Fruit fly (Drosophila melanogaster): ENCODE measurements around the gene CG32024.

CG32024 gene

DNA sequence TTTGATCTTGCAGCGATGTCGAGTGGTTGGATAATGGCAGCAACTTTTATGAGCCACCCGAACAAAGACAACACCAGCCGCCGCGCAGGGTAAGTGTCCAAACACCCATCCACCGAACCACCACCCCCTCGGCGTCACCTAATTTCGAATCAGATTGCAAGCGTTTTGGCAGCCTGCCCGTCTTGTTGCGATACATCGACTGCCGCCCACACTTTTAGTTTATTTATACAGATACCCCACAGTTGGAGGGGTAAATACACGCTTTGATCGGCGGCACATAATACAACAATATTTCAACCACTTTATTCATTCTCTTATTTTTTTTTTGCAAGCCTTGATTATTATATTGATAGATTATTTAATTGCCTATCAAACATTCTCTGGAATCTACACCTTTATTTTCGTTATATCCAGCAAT is 44.4 kb upstream of the CG32024 start (continued):
- TF ChIP-seq CG8944 (GFP tag; optimal IDR thresholded peaks at IDR 0.05) = peak; percentile 28
- TF ChIP-seq CG3065 (GFP tag; optimal IDR thresholded peaks at IDR 0.05) = no peak
- no peak for TF ChIP-seq Lhr (GFP tag; optimal IDR thresholded peaks at IDR 0.05)
- TF ChIP-seq CG17802 (tag; optimal IDR thresholded peaks at IDR 0.05) = no peak
- no peak for TF ChIP-seq CG3163 (GFP tag; optimal IDR thresholded peaks at IDR 0.05)
- no peak for TF ChIP-seq gfzf (GFP tag; optimal IDR thresholded peaks at IDR 0.05)
- 0 out of 2 replicates have a peak, but pooled peaks have one; percentile 3 for TF ChIP-seq onecut (GFP tag; IDR thresholded peaks at IDR 0.05)
- no peak for TF ChIP-seq CG1233 (GFP tag; optimal IDR thresholded peaks at IDR 0.05)
- TF ChIP-seq CG17912 (GFP tag; optimal IDR thresholded peaks at IDR 0.05) = no peak
- TF ChIP-seq CG31388 (GFP tag; optimal IDR thresholded peaks at IDR 0.05) = no peak
- TF ChIP-seq CG4424 (GFP tag; optimal IDR thresholded peaks at IDR 0.05) = no peak
- no peak for TF ChIP-seq CG30020 (tag; optimal IDR thresholded peaks at IDR 0.05)
- TF ChIP-seq CG17612 (GFP tag; IDR thresholded peaks at IDR 0.05) = no peak
- TF ChIP-seq Nf-YB (GFP tag; optimal IDR thresholded peaks at IDR 0.05) = no peak
- peak; percentile 67; the same call in 1 of the 2 replicates for TF ChIP-seq stc (GFP tag; IDR thresholded peaks at IDR 0.05)
- no peak for TF ChIP-seq CrebB (tag; optimal IDR thresholded peaks at IDR 0.05)
- TF ChIP-seq dati (GFP tag; IDR thresholded peaks at IDR 0.05) = no peak
- TF ChIP-seq CG31365 (tag; optimal IDR thresholded peaks at IDR 0.05) = no peak
- TF ChIP-seq CG14441 (GFP tag; IDR thresholded peaks at IDR 0.05) = peak; percentile 74
- no peak for TF ChIP-seq D (optimal IDR thresholded peaks at IDR 0.05)
- peak; percentile 7 for TF ChIP-seq D (GFP tag; optimal IDR thresholded peaks at IDR 0.05)
- TF ChIP-seq tgo (GFP tag; IDR thresholded peaks at IDR 0.05) = peak; percentile 36; the same call in 1 of the 3 replicates
- no peak for TF ChIP-seq MESR4 (GFP tag; optimal IDR thresholded peaks at IDR 0.05)
- no peak for TF ChIP-seq crp (GFP tag; optimal IDR thresholded peaks at IDR 0.05)
- TF ChIP-seq E2f1 (GFP tag; IDR thresholded peaks at IDR 0.05) = peak; percentile 32; the same call in 1 of the 2 replicates
- no peak for TF ChIP-seq Hr39 (optimal IDR thresholded peaks at IDR 0.05)
- no peak for TF ChIP-seq sima (GFP tag; optimal IDR thresholded peaks at IDR 0.05)
- TF ChIP-seq CG3407 (GFP tag; optimal IDR thresholded peaks at IDR 0.05) = no peak
- TF ChIP-seq gcm (GFP tag; optimal IDR thresholded peaks at IDR 0.05) = no peak
- peak; percentile 57; the same call in 2 of the 3 replicates for TF ChIP-seq CG14860 (GFP tag; IDR thresholded peaks at IDR 0.05; ENCODE audit: partially characterized antibody)
- peak; percentile 17 for TF ChIP-seq CG11398 (GFP tag; optimal IDR thresholded peaks at IDR 0.05)
- no peak for TF ChIP-seq Myb (GFP tag; optimal IDR thresholded peaks at IDR 0.05)
- no peak for TF ChIP-seq croc (GFP tag; conservative IDR thresholded peaks at IDR 0.05)
- no peak for TF ChIP-seq vfl (GFP tag; optimal IDR thresholded peaks at IDR 0.05)
- no peak for TF ChIP-seq CG12942 (GFP tag; optimal IDR thresholded peaks at IDR 0.05)
- peak; percentile 42 for TF ChIP-seq ATbp (GFP tag; optimal IDR thresholded peaks at IDR 0.05)
- TF ChIP-seq cwo (GFP tag; optimal IDR thresholded peaks at IDR 0.05) = peak; percentile 16
- TF ChIP-seq Poxn (GFP tag; IDR thresholded peaks at IDR 0.05) = no peak
- peak; percentile 49 for TF ChIP-seq bcd (GFP tag; optimal IDR thresholded peaks at IDR 0.05)
- TF ChIP-seq phol (tag; optimal IDR thresholded peaks at IDR 0.05) = peak; percentile 4
- TF ChIP-seq da (GFP tag; optimal IDR thresholded peaks at IDR 0.05) = no peak
- no peak for TF ChIP-seq Dip2 (GFP tag; IDR thresholded peaks at IDR 0.05)
- peak; percentile 85 for TF ChIP-seq sens (GFP tag)
- TF ChIP-seq CkIIα-i1 (GFP tag; IDR thresholded peaks at IDR 0.05) = no peak
- no peak for TF ChIP-seq caup (GFP tag; optimal IDR thresholded peaks at IDR 0.05; ENCODE audit: severe bottlenecking)
- TF ChIP-seq Bdp1 (GFP tag; optimal IDR thresholded peaks at IDR 0.05) = peak; percentile 23
- TF ChIP-seq CG8290 (GFP tag; optimal IDR thresholded peaks at IDR 0.05) = no peak
- peak in 1 of 2 experiments; percentile 31 for TF ChIP-seq CG8290 (tag; optimal IDR thresholded peaks at IDR 0.05)
- TF ChIP-seq CG10267 (tag; optimal IDR thresholded peaks at IDR 0.05) = no peak
- TF ChIP-seq CG11504 (tag; optimal IDR thresholded peaks at IDR 0.05) = peak; percentile 56
- peak; percentile 15 for TF ChIP-seq CG9437 (GFP tag; optimal IDR thresholded peaks at IDR 0.05)
- no peak for TF ChIP-seq CG11093 (GFP tag; IDR thresholded peaks at IDR 0.05)

All from whole organism, embryonic.